Worm (Caenorhabditis elegans) whole organism, L1 larva: Measurements from ENCODE around the gene arrd-3.

Source experiments
- C04F5.9 ChIP-seq: sonication (generic microtip); optimal IDR thresholded peaks from 2 replicates; lab custom pipeline; 2016; ENCODE audit warnings: missing genetic modification characterization, missing compliant biosample characterization
- C34B4.2 ChIP-seq: sonication (generic microtip); optimal IDR thresholded peaks from 2 replicates; lab custom pipeline; 2017; ENCODE audit warnings: mild to moderate bottlenecking, missing genetic modification characterization, missing compliant biosample characterization
- Y116A8C.19 ChIP-seq: sonication (generic microtip); optimal IDR thresholded peaks from 2 replicates; lab custom pipeline; 2016; ENCODE audit warnings: missing compliant biosample characterization, missing genetic modification characterization, borderline replicate concordance
- ama-1 ChIP-seq: fragments of 150-350 bp; optimal IDR thresholded peaks from 2 replicates; lab custom pipeline; 2014
- ceh-63 ChIP-seq: fragments of 200-800 bp; sonication (Bioruptor generic); optimal IDR thresholded peaks from 2 replicates; lab custom pipeline; 2018; ENCODE audit warnings: mild to moderate bottlenecking, missing genetic modification characterization, missing compliant biosample characterization
- ceh-8 ChIP-seq: fragments of 200-800 bp; sonication (Bioruptor generic); optimal IDR thresholded peaks from 2 replicates; lab custom pipeline; 2018; ENCODE audit warnings: mild to moderate bottlenecking, missing genetic modification characterization, moderate library complexity, missing compliant biosample characterization
- ceh-88 ChIP-seq: fragments of 200-800 bp; sonication (Bioruptor generic); IDR thresholded peaks from 2 replicates; pipeline ENCODE4 v1.3.6; 2022; ENCODE audit warnings: missing genetic modification characterization, missing compliant biosample characterization
- ces-1 ChIP-seq: fragments of 150-350 bp; optimal IDR thresholded peaks from 2 replicates; lab custom pipeline; 2014; ENCODE audit warnings: missing biosample characterization, missing genetic modification reagents, missing genetic modification characterization
- efl-1 ChIP-seq, 4 experiments: fragments of 150-350 bp; optimal IDR thresholded peaks in 3 of 4; peaks in 1 of 4; 1 replicate in 1 of 4; 2 replicates in 3 of 4; lab custom pipeline; 2014; ENCODE audit warnings: missing biosample characterization in 2 of 4, missing genetic modification characterization in 2 of 4, missing genetic modification reagents in 2 of 4
- egl-13 ChIP-seq: sonication (generic microtip); optimal IDR thresholded peaks from 2 replicates; lab custom pipeline; 2016; ENCODE audit warnings: missing genotype, missing genetic modification reagents, missing genetic modification characterization, missing compliant biosample characterization
- egl-27 ChIP-seq, 2 experiments: fragments of 150-350 bp in 1 of 2; sonication (generic microtip); optimal IDR thresholded peaks; 3 replicates each; lab custom pipeline; 2017 to 2018; ENCODE audit warnings: missing biosample characterization in 2 of 2, missing genetic modification characterization in 2 of 2, missing genetic modification reagents in 2 of 2
- elt-2 ChIP-seq: sonication (generic microtip); optimal IDR thresholded peaks from 2 replicates; lab custom pipeline; 2016; ENCODE audit warnings: missing genetic modification characterization, mild to moderate bottlenecking, inconsistent platforms, missing compliant biosample characterization, missing genetic modification reagents
- elt-3 ChIP-seq, 6 experiments: fragments of 150-350 bp in 1 of 6; sonication (generic microtip); optimal IDR thresholded peaks; 2 replicates each; lab custom pipeline; 2017 to 2018; ENCODE audit warnings: missing biosample characterization in 6 of 6, missing genetic modification characterization in 6 of 6, inconsistent platforms in 1 of 6
- fkh-10 ChIP-seq: sonication (generic microtip); optimal IDR thresholded peaks from 2 replicates; lab custom pipeline; 2017; ENCODE audit warnings: missing biosample characterization, missing genetic modification reagents, missing genetic modification characterization
- fkh-4 ChIP-seq: sonication (generic microtip); optimal IDR thresholded peaks from 2 replicates; lab custom pipeline; 2016; ENCODE audit warnings: missing compliant biosample characterization, missing genetic modification characterization, borderline replicate concordance
- fkh-8 ChIP-seq: sonication (generic microtip); optimal IDR thresholded peaks from 2 replicates; lab custom pipeline; 2016; ENCODE audit warnings: mild to moderate bottlenecking, missing genetic modification characterization, missing compliant biosample characterization
- grh-1 ChIP-seq: fragments of 200-800 bp; sonication (Bioruptor generic); IDR thresholded peaks from 2 replicates; pipeline ENCODE4 v1.3.6; 2022; ENCODE audit warnings: missing genetic modification reagents, missing genetic modification characterization, missing compliant biosample characterization
- hlh-4 ChIP-seq: sonication (generic microtip); optimal IDR thresholded peaks from 2 replicates; lab custom pipeline; 2016; ENCODE audit warnings: mild to moderate bottlenecking, missing genetic modification characterization, missing compliant biosample characterization
- irx-1 ChIP-seq: sonication (generic microtip); optimal IDR thresholded peaks from 2 replicates; lab custom pipeline; 2016; ENCODE audit warnings: missing genetic modification characterization, missing compliant biosample characterization
- jun-1 ChIP-seq: fragments of 150-350 bp; optimal IDR thresholded peaks from 2 replicates; lab custom pipeline; 2014; ENCODE audit warnings: missing biosample characterization, missing genetic modification reagents, missing genetic modification characterization
- lin-39 ChIP-seq: fragments of 150-350 bp; optimal IDR thresholded peaks from 2 replicates; lab custom pipeline; 2014; ENCODE audit warnings: missing biosample characterization, missing genetic modification reagents, missing genetic modification characterization
- lsy-2 ChIP-seq, 2 experiments: fragments of 150-350 bp; optimal IDR thresholded peaks; 2 replicates each; lab custom pipeline; 2014; ENCODE audit warnings: missing biosample characterization in 2 of 2, missing genetic modification characterization in 2 of 2
- mab-9 ChIP-seq: fragments of 200-800 bp; sonication (Bioruptor generic); IDR thresholded peaks from 2 replicates; pipeline ENCODE4 v1.3.6; 2022; ENCODE audit warnings: missing genetic modification reagents, missing genetic modification characterization, missing compliant biosample characterization
- nhr-12 ChIP-seq: sonication (generic microtip); optimal IDR thresholded peaks from 2 replicates; lab custom pipeline; 2017; ENCODE audit warnings: missing biosample characterization, missing genetic modification characterization
- nhr-237 ChIP-seq: fragments of 150-350 bp; optimal IDR thresholded peaks from 2 replicates; lab custom pipeline; 2014; ENCODE audit warnings: missing biosample characterization, missing genetic modification characterization
- nhr-47 ChIP-seq: sonication (generic microtip); optimal IDR thresholded peaks from 2 replicates; lab custom pipeline; 2016; ENCODE audit warnings: mild to moderate bottlenecking, missing genetic modification characterization, moderate library complexity, missing compliant biosample characterization
- nhr-71 ChIP-seq: sonication (generic microtip); optimal IDR thresholded peaks from 2 replicates; lab custom pipeline; 2016; ENCODE audit warnings: mild to moderate bottlenecking, missing genetic modification characterization, moderate library complexity, missing compliant biosample characterization
- nhr-84 ChIP-seq: sonication (generic microtip); optimal IDR thresholded peaks from 2 replicates; lab custom pipeline; 2017; ENCODE audit warnings: missing biosample characterization, missing genetic modification characterization
- nhr-90 ChIP-seq: sonication (generic microtip); optimal IDR thresholded peaks from 2 replicates; lab custom pipeline; 2016; ENCODE audit warnings: mild to moderate bottlenecking, missing genetic modification characterization, missing compliant biosample characterization; ENCODE audit not compliant: poor library complexity
- pax-3 ChIP-seq: fragments of 200-800 bp; sonication (Bioruptor generic); optimal IDR thresholded peaks from 2 replicates; lab custom pipeline; 2018; ENCODE audit warnings: mild to moderate bottlenecking, missing genetic modification characterization, moderate library complexity, missing compliant biosample characterization
- pqm-1 ChIP-seq: sonication (generic microtip); optimal IDR thresholded peaks from 3 replicates; lab custom pipeline; 2017; ENCODE audit warnings: missing biosample characterization, missing genetic modification characterization
- rnt-1 ChIP-seq: sonication (generic microtip); optimal IDR thresholded peaks from 2 replicates; lab custom pipeline; 2016; ENCODE audit warnings: mild to moderate bottlenecking, missing genetic modification characterization, moderate library complexity, missing compliant biosample characterization
- sox-4 ChIP-seq: sonication (generic microtip); optimal IDR thresholded peaks from 2 replicates; lab custom pipeline; 2016; ENCODE audit warnings: missing genetic modification characterization, missing compliant biosample characterization
- sptf-1 ChIP-seq: fragments of 150-350 bp; optimal IDR thresholded peaks from 2 replicates; lab custom pipeline; 2014; ENCODE audit warnings: missing biosample characterization, missing genetic modification characterization
- swsn-7 ChIP-seq: sonication (generic microtip); optimal IDR thresholded peaks from 2 replicates; lab custom pipeline; 2016; ENCODE audit warnings: missing genetic modification characterization, missing compliant biosample characterization
- unc-130 ChIP-seq: fragments of 150-350 bp; optimal IDR thresholded peaks from 2 replicates; lab custom pipeline; 2017; ENCODE audit warnings: missing biosample characterization, missing genetic modification characterization, inconsistent platforms
- unc-62 ChIP-seq: fragments of 150-350 bp; optimal IDR thresholded peaks from 2 replicates; lab custom pipeline; 2014; ENCODE audit warnings: missing biosample characterization, missing genetic modification reagents, missing genetic modification characterization
- vab-15 ChIP-seq: sonication (generic microtip); optimal IDR thresholded peaks from 2 replicates; lab custom pipeline; 2017; ENCODE audit warnings: missing genotype, mild to moderate bottlenecking, missing genetic modification characterization, missing compliant biosample characterization

Gene arrd-3

ce11 chrII:9397496-9397895, 14.9 kb upstream of the arrd-3 start, which contains the start of gene Y51B9A.9:
Y51B9A.9 (minus strand) TSS chrII:9397596.
- TF ChIP-seq rnt-1 (tag; lab: Kevin White, UChicago) = no peak
- TF ChIP-seq lin-39 (tag; lab: Kevin White, UChicago) = no peak
- peak; percentile 3 for TF ChIP-seq elt-2 (tag; lab: Kevin White, UChicago)
- TF ChIP-seq, all 84 proteins: peak for 1

- TF ChIP-seq pqm-1 (tag; lab: Kevin White, UChicago) (no peak), lin-39 (tag; lab: Kevin White, UChicago) (no peak), nhr-237 (no peak), nhr-47 (tag; lab: Kevin White, UChicago) (no peak), lsy-2 (tag; optimal IDR thresholded peaks at IDR 0.05; lab: Kevin White, UChicago) (no peak), grh-1 (GFP tag; lab: Robert Waterston, UW) (no peak), vab-15 (tag; lab: Kevin White, UChicago) (no peak), ceh-63 (GFP tag; lab: Kevin White, UChicago) (no peak), pax-3 (tag; lab: Kevin White, UChicago) (no peak), C34B4.2 (no peak), fkh-4 (tag; lab: Kevin White, UChicago) (no peak), elt-3 (tag; optimal IDR thresholded peaks at IDR 0.05; lab: Kevin White, UChicago) (no peak), egl-27 (tag; optimal IDR thresholded peaks at IDR 0.05; lab: Kevin White, UChicago) (no peak), ceh-8 (GFP tag; lab: Kevin White, UChicago) (no peak), mab-9 (GFP tag; lab: Robert Waterston, UW) (no peak), efl-1 (optimal IDR thresholded peaks at IDR 0.05; lab: Kevin White, UChicago) (no peak), efl-1 (GFP tag; optimal IDR thresholded peaks at IDR 0.05 in 1 of 2; lab: Kevin White, UChicago) (no peak)
These were observed 13.9 kb upstream of the arrd-3 start, which contains the start of the genes Y51B9A.14 and Y51B9A.8 for ce11 chrII:9398370-9398901. Y51B9A.14 (minus strand) TSS chrII:9398470. Y51B9A.8 (plus strand) TSS chrII:9398851.

ce11 chrII:9399746-9400145, 12.6 kb upstream of the arrd-3 start, which contains the start of gene Y51B9A.7:
Y51B9A.7 (plus strand) TSS chrII:9400046.
- TF ChIP-seq unc-62 (GFP tag; lab: Kevin White, UChicago) (no peak), ceh-8 (GFP tag; lab: Kevin White, UChicago) (no peak), ceh-63 (GFP tag; lab: Kevin White, UChicago) (no peak), unc-130 (tag; lab: Kevin White, UChicago) (no peak), C34B4.2 (no peak), jun-1 (tag; lab: Kevin White, UChicago) (no peak), egl-13 (no peak), elt-3 (tag; optimal IDR thresholded peaks at IDR 0.05; lab: Kevin White, UChicago) (no peak), fkh-10 (no peak), swsn-7 (tag; lab: Kevin White, UChicago) (no peak), sox-4 (tag; lab: Kevin White, UChicago) (no peak)
- TF ChIP-seq, all 84 proteins: peak for 0

ce11 chrII:9403087-9403486, 9.3 kb upstream of the arrd-3 start, which contains the start of gene Y51B9A.6:
Y51B9A.6 (minus strand) TSS chrII:9403187.
- TF ChIP-seq efl-1 (optimal IDR thresholded peaks at IDR 0.05; lab: Kevin White, UChicago) (no peak), efl-1 (GFP tag; optimal IDR thresholded peaks at IDR 0.05 in 1 of 2; lab: Kevin White, UChicago) (peak in 1 of 2 experiments; percentile 58), irx-1 (no peak)

ce11 chrII:9403846-9404245, 8.5 kb upstream of the arrd-3 start, which contains the start of gene Y51B9A.5:
Y51B9A.5 (plus strand) TSS chrII:9404146.
- TF ChIP-seq ces-1 (GFP tag; lab: Kevin White, UChicago) (no peak), nhr-12 (no peak), ceh-88 (GFP tag; lab: Robert Waterston, UW) (no peak), sptf-1 (no peak), ama-1 (lab: Kevin White, UChicago) (no peak), elt-2 (tag; lab: Kevin White, UChicago) (no peak), nhr-90 (tag; lab: Kevin White, UChicago) (no peak), vab-15 (tag; lab: Kevin White, UChicago) (no peak), nhr-71 (no peak), C04F5.9 (tag; lab: Kevin White, UChicago) (no peak), fkh-8 (no peak), Y116A8C.19 (no peak), nhr-84 (tag; lab: Kevin White, UChicago) (no peak), hlh-4 (tag; lab: Kevin White, UChicago) (no peak)
